Fruit fly (Drosophila melanogaster) S2 (cell line): Measurements from ENCODE around the gene CG14543.

Experiments
- CG8478 ChIP-seq: fragments of >200 bp; optimal IDR thresholded peaks from 2 replicates; lab custom pipeline; 2018
- CTCF ChIP-seq, 2 experiments: fragments of >200 bp; optimal IDR thresholded peaks; 2 replicates each; lab custom pipeline; 2018

DNA sequence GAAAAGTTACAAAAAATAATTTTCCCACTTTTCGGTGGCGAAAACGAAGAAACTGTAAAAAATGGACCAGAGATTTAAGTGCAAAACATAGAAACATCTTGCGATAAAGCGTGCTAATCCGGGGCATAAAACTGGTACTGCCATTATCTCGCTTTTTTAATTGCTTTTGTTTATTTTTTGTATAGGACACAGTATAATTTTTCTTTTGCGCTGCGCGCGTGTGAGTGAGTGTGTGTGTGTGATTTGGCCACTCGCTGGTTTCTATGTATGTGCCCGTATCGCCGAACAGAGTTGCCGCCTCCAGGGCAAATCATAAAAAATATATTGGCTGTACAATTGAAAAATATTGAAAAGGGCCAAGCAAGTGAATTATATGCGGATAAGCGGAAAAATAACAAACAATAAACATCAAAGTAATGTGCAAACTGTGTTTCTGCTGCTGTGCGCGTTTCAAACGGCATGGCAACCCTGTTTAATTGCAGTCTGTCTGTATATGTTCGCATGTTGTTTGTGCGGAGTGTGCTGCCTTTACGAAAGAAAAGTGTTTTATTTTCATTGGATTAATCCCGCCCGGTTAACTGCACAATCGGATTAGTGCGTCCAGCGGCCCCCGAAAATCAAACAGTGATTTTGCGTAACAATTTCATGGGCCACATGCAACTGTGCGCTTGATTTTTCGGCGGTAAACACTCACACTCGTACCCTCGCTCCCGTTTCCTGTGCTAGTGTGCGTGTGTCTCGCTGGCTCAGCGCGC lies 14.1 kb upstream of the CG14543 start:
- TF ChIP-seq CTCF (optimal IDR thresholded peaks at IDR 0.05; lab: Kevin White, UChicago) (no peak), CG8478 (lab: Kevin White, UChicago) (no peak)
